Fruit fly (Drosophila melanogaster) whole organism, embryonic: ENCODE results near the gene CG14971.

Experiments used
- CG10462 ChIP-seq: fragments of 200-800 bp; sonication (Bioruptor generic); optimal IDR thresholded peaks from 2 replicates; lab custom pipeline; 2016; ENCODE audit warnings: missing biosample characterization, missing genetic modification characterization
- CG10543 ChIP-seq: fragments of 200-800 bp; sonication (Bioruptor generic); optimal IDR thresholded peaks from 3 replicates; lab custom pipeline; 2017; ENCODE audit warnings: missing biosample characterization, mild to moderate bottlenecking, missing genetic modification characterization, moderate library complexity
- CG11456 ChIP-seq: fragments of 200-800 bp; sonication (Bioruptor generic); IDR thresholded peaks from 3 replicates; pipeline ENCODE4 v1.3.6; 2022; ENCODE audit warnings: missing biosample characterization, missing genetic modification characterization
- CG12104 ChIP-seq: fragments of 200-800 bp; sonication (Bioruptor generic); optimal IDR thresholded peaks from 3 replicates; lab custom pipeline; 2016; ENCODE audit warnings: missing biosample characterization, missing genetic modification characterization
- CG14050 ChIP-seq: fragments of 200-800 bp; sonication (Bioruptor generic); IDR thresholded peaks from 3 replicates; pipeline ENCODE4 v1.3.6; 2022; ENCODE audit warnings: missing biosample characterization, missing genetic modification characterization
- CG18619 ChIP-seq: fragments of 200-800 bp; sonication (Bioruptor generic); optimal IDR thresholded peaks from 3 replicates; lab custom pipeline; 2017; ENCODE audit warnings: missing biosample characterization, mild to moderate bottlenecking, missing genetic modification characterization
- CG2116 ChIP-seq: fragments of 200-800 bp; sonication (Bioruptor generic); optimal IDR thresholded peaks from 3 replicates; lab custom pipeline; 2018; ENCODE audit warnings: missing biosample characterization, mild to moderate bottlenecking, missing genetic modification characterization
- CG3407 ChIP-seq: fragments of 200-800 bp; sonication (Bioruptor generic); optimal IDR thresholded peaks from 2 replicates; lab custom pipeline; 2018; ENCODE audit warnings: missing biosample characterization, mild to moderate bottlenecking, missing genetic modification characterization
- CG34376 ChIP-seq: fragments of 200-800 bp; sonication (Bioruptor generic); optimal IDR thresholded peaks from 2 replicates; lab custom pipeline; 2018; ENCODE audit warnings: missing biosample characterization, mild to moderate bottlenecking, missing genetic modification characterization
- CG3995 ChIP-seq: fragments of 200-800 bp; sonication (Bioruptor generic); optimal IDR thresholded peaks from 3 replicates; lab custom pipeline; 2016; ENCODE audit warnings: missing biosample characterization, missing genetic modification characterization
- CG42726 ChIP-seq: fragments of 200-800 bp; sonication (Bioruptor generic); IDR thresholded peaks from 2 replicates; pipeline ENCODE4 v1.3.6; 2022; ENCODE audit warnings: missing biosample characterization, missing genetic modification characterization; ENCODE audit not compliant: partially characterized antibody
- CG4707 ChIP-seq: fragments of 200-800 bp; sonication (Bioruptor generic); optimal IDR thresholded peaks from 2 replicates; lab custom pipeline; 2018; ENCODE audit warnings: missing biosample characterization, mild to moderate bottlenecking, missing genetic modification characterization, moderate library complexity
- CG4730 ChIP-seq: fragments of 200-800 bp; sonication (Bioruptor generic); IDR thresholded peaks from 2 replicates; pipeline ENCODE4 v1.3.6; 2022; ENCODE audit warnings: missing biosample characterization, missing genetic modification characterization
- CG5180 ChIP-seq: fragments of 200-800 bp; sonication (Bioruptor generic); optimal IDR thresholded peaks from 3 replicates; lab custom pipeline; 2017; ENCODE audit warnings: missing biosample characterization, missing genetic modification characterization, mild to moderate bottlenecking, moderate library complexity, missing genetic modification reagents
- CG5953 ChIP-seq: fragments of 200-800 bp; sonication (Bioruptor generic); IDR thresholded peaks from 2 replicates; pipeline ENCODE4 v1.3.6; 2022; ENCODE audit warnings: missing biosample characterization, missing genetic modification characterization
- CG6683 ChIP-seq: fragments of 200-800 bp; sonication (Bioruptor generic); optimal IDR thresholded peaks from 2 replicates; lab custom pipeline; 2017; ENCODE audit warnings: missing biosample characterization, mild to moderate bottlenecking, missing genetic modification characterization, missing genetic modification reagents
- CG8924 ChIP-seq: fragments of 200-800 bp; optimal IDR thresholded peaks from 3 replicates; lab custom pipeline; 2019; ENCODE audit warnings: missing biosample characterization, mild to moderate bottlenecking, missing genetic modification characterization, moderate library complexity
- CG9609 ChIP-seq: fragments of 200-800 bp; sonication (Bioruptor generic); optimal IDR thresholded peaks from 3 replicates; lab custom pipeline; 2016; ENCODE audit warnings: missing biosample characterization, missing genetic modification characterization
- CHES-1-like ChIP-seq: fragments of 200-800 bp; sonication (Bioruptor generic); optimal IDR thresholded peaks from 2 replicates; lab custom pipeline; 2016; ENCODE audit warnings: missing biosample characterization, missing genetic modification characterization
- D ChIP-seq, 2 experiments: fragments of 200-800 bp in 1 of 2; fragments of >200 bp in 1 of 2; sonication (Bioruptor generic) in 1 of 2; optimal IDR thresholded peaks; 2 replicates in 1 of 2; 3 replicates in 1 of 2; lab custom pipeline; 2017; ENCODE audit warnings: mild to moderate bottlenecking in 1 of 2, missing biosample characterization in 1 of 2, missing genetic modification characterization in 1 of 2, missing genetic modification reagents in 1 of 2
- Doc2 ChIP-seq: fragments of 200-800 bp; sonication (Bioruptor generic); IDR thresholded peaks from 2 replicates; pipeline ENCODE4 v1.3.6; 2022; ENCODE audit warnings: missing biosample characterization, missing genetic modification characterization
- Dref ChIP-seq: fragments of 200-800 bp; sonication (Bioruptor generic); IDR thresholded peaks from 2 replicates; pipeline ENCODE4 v1.3.6; 2022; ENCODE audit warnings: missing biosample characterization, missing genetic modification characterization
- GATAe ChIP-seq: fragments of 200-800 bp; sonication (Bioruptor generic); conservative IDR thresholded peaks from 2 replicates; pipeline ENCODE4 v1.3.6; 2022; ENCODE audit warnings: missing biosample characterization, missing genetic modification characterization
- Hmx ChIP-seq: fragments of 200-800 bp; sonication (Bioruptor generic); optimal IDR thresholded peaks from 2 replicates; lab custom pipeline; 2016; ENCODE audit warnings: missing biosample characterization, missing genetic modification characterization
- Lpt ChIP-seq: fragments of >200 bp; optimal IDR thresholded peaks from 2 replicates; lab custom pipeline; 2018; ENCODE audit warnings: missing biosample characterization, missing genetic modification characterization
- Meics ChIP-seq: fragments of 200-800 bp; sonication (Bioruptor generic); optimal IDR thresholded peaks from 2 replicates; lab custom pipeline; 2017; ENCODE audit warnings: missing biosample characterization, mild to moderate bottlenecking, missing genetic modification characterization
- Mes4 ChIP-seq: fragments of 200-800 bp; sonication (Bioruptor generic); optimal IDR thresholded peaks from 2 replicates; lab custom pipeline; 2016; ENCODE audit warnings: missing biosample characterization, missing genetic modification characterization
- NK7.1 ChIP-seq: fragments of 200-800 bp; sonication (Bioruptor generic); optimal IDR thresholded peaks from 3 replicates; lab custom pipeline; 2016; ENCODE audit warnings: missing biosample characterization, missing genetic modification characterization
- TFAM ChIP-seq: fragments of 200-800 bp; sonication (Bioruptor generic); optimal IDR thresholded peaks from 2 replicates; lab custom pipeline; 2017; ENCODE audit warnings: missing biosample characterization, missing genetic modification characterization, inconsistent platforms
- Vsx1 ChIP-seq: fragments of 200-800 bp; sonication (Bioruptor generic); optimal IDR thresholded peaks from 2 replicates; lab custom pipeline; 2017; ENCODE audit warnings: missing biosample characterization, mild to moderate bottlenecking, missing genetic modification characterization, missing genetic modification reagents
- aop ChIP-seq: fragments of 200-800 bp; sonication (Bioruptor generic); IDR thresholded peaks from 2 replicates; pipeline ENCODE4 v1.3.6; 2022; ENCODE audit warnings: missing biosample characterization, missing genetic modification characterization
- ato ChIP-seq: fragments of 200-800 bp; sonication (Bioruptor generic); IDR thresholded peaks from 2 replicates; pipeline ENCODE4 v1.3.6; 2022; ENCODE audit warnings: missing biosample characterization, missing genetic modification characterization; ENCODE audit not compliant: partially characterized antibody
- ci ChIP-seq: fragments of 200-800 bp; sonication (Bioruptor generic); IDR thresholded peaks from 3 replicates; pipeline ENCODE4 v1.3.6; 2022; ENCODE audit warnings: missing biosample characterization, missing genetic modification characterization
- crol ChIP-seq: fragments of 200-800 bp; sonication (Bioruptor generic); IDR thresholded peaks from 2 replicates; pipeline ENCODE4 v1.3.6; 2022; ENCODE audit warnings: missing biosample characterization, missing genetic modification characterization
- dysf ChIP-seq: fragments of 200-800 bp; sonication (Bioruptor generic); IDR thresholded peaks from 3 replicates; pipeline ENCODE4 v1.3.6; 2022; ENCODE audit warnings: missing biosample characterization, missing genetic modification characterization
- emc ChIP-seq: fragments of 200-800 bp; sonication (Bioruptor generic); optimal IDR thresholded peaks from 2 replicates; lab custom pipeline; 2016; ENCODE audit warnings: missing biosample characterization, missing genetic modification characterization
- gce ChIP-seq: fragments of 200-800 bp; sonication (Bioruptor generic); IDR thresholded peaks from 3 replicates; pipeline ENCODE4 v1.3.6; 2022; ENCODE audit warnings: missing biosample characterization, missing genetic modification characterization
- ham ChIP-seq: fragments of 200-800 bp; sonication (Bioruptor generic); IDR thresholded peaks from 2 replicates; pipeline ENCODE4 v1.3.6; 2022; ENCODE audit warnings: missing biosample characterization, missing genetic modification characterization
- lmd ChIP-seq: fragments of 200-800 bp; sonication (Bioruptor generic); IDR thresholded peaks from 2 replicates; pipeline ENCODE4 v1.3.6; 2022; ENCODE audit warnings: missing biosample characterization, missing genetic modification characterization
- maf-S ChIP-seq: fragments of 200-800 bp; sonication (Bioruptor generic); optimal IDR thresholded peaks from 2 replicates; lab custom pipeline; 2016; ENCODE audit warnings: missing biosample characterization, missing genetic modification characterization
- otp ChIP-seq: fragments of 200-800 bp; sonication (Bioruptor generic); IDR thresholded peaks from 3 replicates; pipeline ENCODE4, ENCODE4 v1.3.6; 2022; ENCODE audit warnings: missing biosample characterization, missing genetic modification characterization
- psq ChIP-seq: fragments of 200-800 bp; sonication (Bioruptor generic); optimal IDR thresholded peaks from 2 replicates; lab custom pipeline; 2017; ENCODE audit warnings: missing biosample characterization, missing genetic modification characterization
- seq ChIP-seq: fragments of 200-800 bp; sonication (Bioruptor generic); IDR thresholded peaks from 2 replicates; pipeline ENCODE4 v1.3.6; 2022; ENCODE audit warnings: missing biosample characterization, missing genetic modification characterization
- sima ChIP-seq: fragments of 200-800 bp; sonication (Bioruptor generic); optimal IDR thresholded peaks from 2 replicates; lab custom pipeline; 2016; ENCODE audit warnings: missing biosample characterization, missing genetic modification characterization
- slp2 ChIP-seq: fragments of 200-800 bp; sonication (Bioruptor generic); optimal IDR thresholded peaks from 2 replicates; lab custom pipeline; 2016; ENCODE audit warnings: missing biosample characterization, missing genetic modification characterization
- sob ChIP-seq: fragments of 200-800 bp; sonication (Bioruptor generic); IDR thresholded peaks from 2 replicates; pipeline ENCODE4 v1.3.6; 2022; ENCODE audit warnings: missing biosample characterization, missing genetic modification characterization
- tna ChIP-seq: fragments of 200-800 bp; sonication (Bioruptor generic); IDR thresholded peaks from 2 replicates; pipeline ENCODE4 v1.3.6; 2022; ENCODE audit warnings: missing biosample characterization, missing genetic modification characterization; ENCODE audit not compliant: partially characterized antibody
- tx ChIP-seq: fragments of 200-800 bp; sonication (Bioruptor generic); optimal IDR thresholded peaks from 2 replicates; lab custom pipeline; 2016; ENCODE audit warnings: missing biosample characterization, missing genetic modification characterization
- vvl ChIP-seq: fragments of 200-800 bp; sonication (Bioruptor generic); IDR thresholded peaks from 2 replicates; pipeline ENCODE4 v1.3.6; 2022; ENCODE audit warnings: missing biosample characterization, missing genetic modification characterization

Gene CG14971

DNA sequence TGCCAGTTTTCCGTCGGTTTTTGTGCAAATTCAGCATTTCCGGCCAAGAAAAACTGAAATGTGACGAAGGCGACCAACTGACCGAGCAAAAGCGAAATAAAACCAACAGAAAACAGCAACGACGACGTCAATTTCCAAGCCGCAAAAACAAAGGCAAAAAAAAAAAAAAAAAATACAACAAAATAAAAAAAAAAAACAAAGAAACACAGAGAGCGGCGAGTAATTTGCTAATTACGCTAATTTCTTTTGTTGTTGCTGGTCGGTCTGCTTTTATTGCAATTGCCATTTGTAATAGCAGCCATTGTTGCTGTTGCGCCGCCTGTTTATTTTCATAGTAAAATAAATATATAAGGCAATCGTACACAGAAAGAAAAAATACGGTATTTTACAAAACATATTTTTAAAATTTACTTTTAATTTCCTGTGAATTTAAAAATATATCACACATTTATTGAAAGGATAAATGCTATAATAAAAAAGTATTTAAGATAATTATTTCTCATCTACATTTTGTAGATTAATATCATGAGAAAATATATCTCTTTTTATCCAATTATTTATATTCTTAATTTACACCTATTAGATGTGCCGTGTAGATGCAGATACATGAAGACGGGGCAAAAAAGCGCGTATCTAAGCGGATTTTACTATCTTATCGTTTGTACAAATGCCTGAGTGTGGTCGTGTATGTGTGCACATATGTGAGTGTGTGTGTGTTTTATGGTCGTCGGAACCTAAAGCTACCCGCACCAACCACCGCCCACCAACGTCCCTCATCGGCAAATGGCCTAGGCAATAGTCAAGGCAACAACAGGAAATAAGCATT lies 34.1 kb downstream of the CG14971 start (continued):
- TF ChIP-seq NK7.1, result no peak
- no peak for TF ChIP-seq Lpt (GFP tag; lab: Kevin White, UChicago)
- TF ChIP-seq CG10462 (GFP tag; lab: Kevin White, UChicago), result no peak
- no peak for TF ChIP-seq CG3995 (GFP tag; lab: Kevin White, UChicago)
- TF ChIP-seq CG5180 (GFP tag; lab: Kevin White, UChicago), result no peak
- TF ChIP-seq CG18619, result peak; percentile 51
- no peak for TF ChIP-seq CG9609 (GFP tag; lab: Kevin White, UChicago)
- TF ChIP-seq CG4730 (GFP tag; lab: Robert Waterston, UW), result no peak
- no peak for TF ChIP-seq psq (GFP tag; lab: Kevin White, UChicago)
- no peak for TF ChIP-seq gce (GFP tag; lab: Robert Waterston, UW)
- no peak for TF ChIP-seq Dref (GFP tag; lab: Robert Waterston, UW)
- TF ChIP-seq CG10543 (GFP tag; lab: Kevin White, UChicago), result peak; percentile 26
- TF ChIP-seq sima (GFP tag; lab: Kevin White, UChicago), result no peak
- no peak for TF ChIP-seq CG3407 (GFP tag; lab: Kevin White, UChicago)
- TF ChIP-seq CG6683 (GFP tag; lab: Kevin White, UChicago), result no peak
- no peak for TF ChIP-seq emc (GFP tag; lab: Kevin White, UChicago)
- TF ChIP-seq tx, result no peak
- TF ChIP-seq D (optimal IDR thresholded peaks at IDR 0.05; lab: Kevin White, UChicago), result no peak
- TF ChIP-seq D (GFP tag; optimal IDR thresholded peaks at IDR 0.05; lab: Kevin White, UChicago), result no peak
- TF ChIP-seq tna, result no peak
- no peak for TF ChIP-seq Hmx
- TF ChIP-seq Meics (GFP tag; lab: Kevin White, UChicago), result peak; percentile 74
- TF ChIP-seq ham (GFP tag; lab: Robert Waterston, UW), result no peak
- TF ChIP-seq seq (GFP tag; lab: Robert Waterston, UW), result peak; percentile 34; the same call in 1 of the 2 replicates
- TF ChIP-seq ato (GFP tag; lab: Robert Waterston, UW), result no peak
- no peak for TF ChIP-seq maf-S
- TF ChIP-seq Vsx1 (GFP tag; lab: Kevin White, UChicago), result peak; percentile 3
- peak; percentile 85; the same call in 1 of the 2 replicates for TF ChIP-seq GATAe (GFP tag; lab: Robert Waterston, UW)
- no peak for TF ChIP-seq TFAM (GFP tag; lab: Kevin White, UChicago)
- TF ChIP-seq CG5953 (GFP tag; lab: Robert Waterston, UW), result no peak
- no peak for TF ChIP-seq CG11456 (GFP tag; lab: Robert Waterston, UW)
- TF ChIP-seq Mes4 (GFP tag; lab: Kevin White, UChicago), result no peak
- TF ChIP-seq CG2116 (GFP tag; lab: Kevin White, UChicago), result no peak
- no peak for TF ChIP-seq CG12104
- peak; percentile 62; the same call in 1 of the 2 replicates for TF ChIP-seq aop (GFP tag; lab: Robert Waterston, UW)
- TF ChIP-seq CG42726 (GFP tag; lab: Robert Waterston, UW), result no peak
- peak; percentile 41 for TF ChIP-seq sob
- no peak for TF ChIP-seq CG14050 (GFP tag; lab: Robert Waterston, UW)
- TF ChIP-seq slp2 (GFP tag; lab: Kevin White, UChicago), result no peak
- no peak for TF ChIP-seq CG4707 (GFP tag; lab: Kevin White, UChicago)
- TF ChIP-seq Doc2, result no peak
- TF ChIP-seq otp (GFP tag; lab: Robert Waterston, UW), result no peak
- TF ChIP-seq CG34376 (GFP tag; lab: Kevin White, UChicago), result no peak
- peak; percentile 69; the same call in 1 of the 3 replicates for TF ChIP-seq ci (GFP tag; lab: Robert Waterston, UW)
- no peak for TF ChIP-seq CHES-1-like (GFP tag; lab: Kevin White, UChicago)
- TF ChIP-seq vvl (GFP tag; lab: Robert Waterston, UW), result peak; percentile 49
- peak; percentile 73 for TF ChIP-seq CG8924 (tag; lab: Kevin White, UChicago)
- peak; percentile 70; the same call in 2 of the 3 replicates for TF ChIP-seq dysf (GFP tag; lab: Robert Waterston, UW)
- TF ChIP-seq lmd (GFP tag; lab: Robert Waterston, UW), result peak; percentile 69
- TF ChIP-seq crol, result peak; percentile 85
